Worm (Caenorhabditis elegans): ENCODE results near the gene ess-2.

ce11 chrIII:8443557-8444131, 46.5 kb downstream of the ess-2 start, which contains the start of gene ufbp-1:
- TF ChIP-seq pax-3 (tag; optimal IDR thresholded peaks at IDR 0.05) (peak; percentile 38), nhr-76 (tag; optimal IDR thresholded peaks at IDR 0.05) (no peak), pag-3 (tag; optimal IDR thresholded peaks at IDR 0.05; ENCODE audit: borderline replicate concordance, insufficient read depth) (no peak), lin-13 (GFP tag; optimal IDR thresholded peaks at IDR 0.05) (peak; percentile 58), nhr-11 (tag; optimal IDR thresholded peaks at IDR 0.05) (no peak), fos-1 (tag; optimal IDR thresholded peaks at IDR 0.05) (no peak), blmp-1 (tag; optimal IDR thresholded peaks at IDR 0.05) (peak; percentile 68), fkh-10 (GFP tag; optimal IDR thresholded peaks at IDR 0.05) (no peak), lin-39 (tag; optimal IDR thresholded peaks at IDR 0.05) (no peak), ceh-8 (GFP tag; optimal IDR thresholded peaks at IDR 0.05) (no peak), ets-5 (GFP tag; IDR thresholded peaks at IDR 0.05) (no peak), nhr-77 (tag; optimal IDR thresholded peaks at IDR 0.05) (no peak), ces-1 (GFP tag; optimal IDR thresholded peaks at IDR 0.05) (no peak), lin-15B (tag; optimal IDR thresholded peaks at IDR 0.05) (peak; percentile 33)
